Fruit fly (Drosophila melanogaster) whole organism, adult: ENCODE data around the gene CG7560.

ENCODE experiments used
- CG11617 ChIP-seq: fragments of 200-800 bp; sonication (Bioruptor generic); optimal IDR thresholded peaks from 2 replicates; lab custom pipeline; 2017; ENCODE audit warnings: mild to moderate bottlenecking, missing biosample characterization, missing genetic modification reagents, missing genetic modification characterization
- CG14711 ChIP-seq: fragments of 200-800 bp; sonication (Bioruptor generic); optimal IDR thresholded peaks from 2 replicates; lab custom pipeline; 2018; ENCODE audit warnings: missing biosample characterization, mild to moderate bottlenecking, missing genetic modification characterization, moderate library complexity
- CG5204 ChIP-seq: fragments of 200-800 bp; sonication (Bioruptor generic); optimal IDR thresholded peaks from 2 replicates; lab custom pipeline; 2016; ENCODE audit warnings: missing biosample characterization, missing genetic modification characterization
- CG7045 ChIP-seq: fragments of 200-800 bp; sonication (Bioruptor generic); optimal IDR thresholded peaks from 2 replicates; lab custom pipeline; 2017; ENCODE audit warnings: missing biosample characterization, mild to moderate bottlenecking, missing genetic modification characterization
- CG7101 ChIP-seq: fragments of 200-800 bp; sonication (Bioruptor generic); optimal IDR thresholded peaks from 2 replicates; lab custom pipeline; 2018; ENCODE audit warnings: missing biosample characterization, mild to moderate bottlenecking, missing genetic modification characterization, moderate library complexity
- Clk ChIP-seq: fragments of 200-800 bp; sonication (Bioruptor generic); optimal IDR thresholded peaks from 2 replicates; lab custom pipeline; 2017; ENCODE audit warnings: missing biosample characterization, missing genetic modification characterization
- Hr96 ChIP-seq: fragments of 200-800 bp; sonication (Bioruptor generic); optimal IDR thresholded peaks from 2 replicates; lab custom pipeline; 2016; ENCODE audit warnings: missing biosample characterization, missing genetic modification characterization
- Mnt ChIP-seq: fragments of 200-800 bp; sonication (Bioruptor generic); optimal IDR thresholded peaks from 2 replicates; lab custom pipeline; 2016; ENCODE audit warnings: missing biosample characterization, mild to moderate bottlenecking, missing genetic modification characterization
- bab1 ChIP-seq: fragments of 200-800 bp; sonication (Bioruptor generic); optimal IDR thresholded peaks from 3 replicates; lab custom pipeline; 2019; ENCODE audit warnings: missing biosample characterization, mild to moderate bottlenecking, missing genetic modification characterization, moderate library complexity
- cnc ChIP-seq, 2 experiments: fragments of >200 bp; optimal IDR thresholded peaks; 2 replicates each; lab custom pipeline; 2017
- kay ChIP-seq: fragments of 200-800 bp; sonication (Bioruptor generic); peaks from one replicate; lab custom pipeline; 2016; ENCODE audit warnings: missing biosample characterization, missing genetic modification characterization, borderline replicate concordance
- ovo ChIP-seq: fragments of 200-800 bp; sonication (Bioruptor generic); optimal IDR thresholded peaks from 2 replicates; lab custom pipeline; 2016; ENCODE audit warnings: missing biosample characterization, missing genetic modification characterization
- pad ChIP-seq: fragments of 200-800 bp; sonication (Bioruptor generic); optimal IDR thresholded peaks from 3 replicates; lab custom pipeline; 2017; ENCODE audit warnings: missing biosample characterization, missing genetic modification characterization, mild to moderate bottlenecking, moderate library complexity, missing genetic modification reagents
- toe ChIP-seq: fragments of 200-800 bp; sonication (Bioruptor generic); optimal IDR thresholded peaks from 2 replicates; lab custom pipeline; 2016; ENCODE audit warnings: missing biosample characterization, missing genetic modification characterization

- TF ChIP-seq toe (GFP tag; lab: Kevin White, UChicago): no peak
- no peak for TF ChIP-seq Clk (GFP tag; lab: Kevin White, UChicago)
- TF ChIP-seq bab1: no peak
- no peak for TF ChIP-seq CG7101 (tag; lab: Kevin White, UChicago)
- TF ChIP-seq Hr96 (GFP tag; lab: Kevin White, UChicago): no peak
- peak; percentile 53 for TF ChIP-seq kay (GFP tag; lab: Kevin White, UChicago)
- no peak for TF ChIP-seq CG14711 (tag; lab: Kevin White, UChicago)
- no peak for TF ChIP-seq ovo (GFP tag; lab: Kevin White, UChicago)
- no peak for TF ChIP-seq pad (GFP tag; lab: Kevin White, UChicago)
- no peak for TF ChIP-seq CG7045
- TF ChIP-seq Mnt (GFP tag; lab: Kevin White, UChicago): no peak
- no peak for TF ChIP-seq CG11617 (GFP tag; lab: Kevin White, UChicago)
- TF ChIP-seq CG5204 (GFP tag; lab: Kevin White, UChicago): no peak
- TF ChIP-seq cnc (optimal IDR thresholded peaks at IDR 0.05; lab: Kevin White, UChicago): no peak
These were observed 25.5 kb upstream of the CG7560 start for dm6 chr3L:11399437-11399836.
